Fruit fly (Drosophila melanogaster) whole organism, embryonic: ENCODE data around the gene CG7065.

Experiments
- ATbp ChIP-seq: fragments of 200-800 bp; sonication (Bioruptor generic); optimal IDR thresholded peaks from 2 replicates; lab custom pipeline; 2017; ENCODE audit warnings: missing biosample characterization, mild to moderate bottlenecking, missing genetic modification characterization, missing genetic modification reagents
- Aef1 ChIP-seq: fragments of 200-800 bp; sonication (Bioruptor generic); IDR thresholded peaks from 3 replicates; pipeline ENCODE4 v1.3.6; 2022; ENCODE audit warnings: missing biosample characterization, missing genetic modification characterization
- Atf6 ChIP-seq: fragments of 200-800 bp; sonication (Bioruptor generic); IDR thresholded peaks from 2 replicates; pipeline ENCODE4 v1.3.6; 2022; ENCODE audit warnings: missing biosample characterization, missing genetic modification characterization
- CG11398 ChIP-seq: fragments of 200-800 bp; sonication (Bioruptor generic); optimal IDR thresholded peaks from 2 replicates; lab custom pipeline; 2016; ENCODE audit warnings: missing biosample characterization, missing genetic modification characterization
- CG12104 ChIP-seq: fragments of 200-800 bp; sonication (Bioruptor generic); optimal IDR thresholded peaks from 3 replicates; lab custom pipeline; 2016; ENCODE audit warnings: missing biosample characterization, missing genetic modification characterization
- CG12219 ChIP-seq: fragments of 200-800 bp; sonication (Bioruptor generic); optimal IDR thresholded peaks from 3 replicates; lab custom pipeline; 2018; ENCODE audit warnings: missing biosample characterization, mild to moderate bottlenecking, missing genetic modification characterization
- CG14860 ChIP-seq: fragments of 200-800 bp; sonication (Bioruptor generic); IDR thresholded peaks from 3 replicates; pipeline ENCODE4 v1.3.6; 2022; ENCODE audit warnings: missing biosample characterization, missing genetic modification characterization; ENCODE audit not compliant: partially characterized antibody
- CG15011 ChIP-seq: fragments of 200-800 bp; sonication (Bioruptor generic); optimal IDR thresholded peaks from 3 replicates; lab custom pipeline; 2018; ENCODE audit warnings: missing biosample characterization, mild to moderate bottlenecking, missing genetic modification characterization
- CG1647 ChIP-seq: fragments of 200-800 bp; sonication (Bioruptor generic); optimal IDR thresholded peaks from 3 replicates; lab custom pipeline; 2016; ENCODE audit warnings: missing biosample characterization, missing genetic modification characterization
- CG17328 ChIP-seq: fragments of 200-800 bp; sonication (Bioruptor generic); IDR thresholded peaks from 2 replicates; pipeline ENCODE4 v1.3.6; 2022; ENCODE audit warnings: missing biosample characterization, missing genetic modification characterization
- CG17612 ChIP-seq: fragments of 200-800 bp; sonication (Bioruptor generic); IDR thresholded peaks from 2 replicates; pipeline ENCODE4 v1.3.6; 2022; ENCODE audit warnings: missing biosample characterization, missing genetic modification characterization
- CG18476 ChIP-seq: fragments of 200-800 bp; sonication (Bioruptor generic); optimal IDR thresholded peaks from 2 replicates; lab custom pipeline; 2016; ENCODE audit warnings: missing biosample characterization, mild to moderate bottlenecking, missing genetic modification characterization
- CG18599 ChIP-seq: fragments of 200-800 bp; sonication (Bioruptor generic); optimal IDR thresholded peaks from 3 replicates; lab custom pipeline; 2017; ENCODE audit warnings: missing biosample characterization, missing genetic modification characterization, mild to moderate bottlenecking, moderate library complexity, missing genetic modification reagents
- CG2129 ChIP-seq: fragments of 200-800 bp; sonication (Bioruptor generic); IDR thresholded peaks from 2 replicates; pipeline ENCODE4 v1.3.6; 2022; ENCODE audit warnings: missing biosample characterization, missing genetic modification characterization; ENCODE audit not compliant: partially characterized antibody
- CG30403 ChIP-seq: fragments of 200-800 bp; sonication (Bioruptor generic); optimal IDR thresholded peaks from 3 replicates; lab custom pipeline; 2016; ENCODE audit warnings: missing biosample characterization, missing genetic modification characterization
- CG32532 ChIP-seq: fragments of 200-800 bp; sonication (Bioruptor generic); IDR thresholded peaks from 2 replicates; pipeline ENCODE4 v1.3.6; 2022; ENCODE audit warnings: missing biosample characterization, missing genetic modification characterization
- CG34224 ChIP-seq: fragments of 200-800 bp; sonication (Bioruptor generic); IDR thresholded peaks from 3 replicates; pipeline ENCODE4 v1.3.6; 2022; ENCODE audit warnings: missing biosample characterization, missing genetic modification characterization; ENCODE audit not compliant: partially characterized antibody
- CG4328 ChIP-seq: fragments of 200-800 bp; sonication (Bioruptor generic); optimal IDR thresholded peaks from 3 replicates; lab custom pipeline; 2017; ENCODE audit warnings: missing biosample characterization, missing genetic modification reagents, missing genetic modification characterization
- CG7271 ChIP-seq: fragments of 200-800 bp; sonication (Bioruptor generic); optimal IDR thresholded peaks from 2 replicates; lab custom pipeline; 2018; ENCODE audit warnings: missing biosample characterization, mild to moderate bottlenecking, missing genetic modification characterization, moderate library complexity
- CG7987 ChIP-seq: fragments of 200-800 bp; sonication (Bioruptor generic); optimal IDR thresholded peaks from 2 replicates; lab custom pipeline; 2018; ENCODE audit warnings: missing biosample characterization, mild to moderate bottlenecking, missing genetic modification characterization, moderate library complexity
- CG8290 ChIP-seq, 3 experiments: fragments of 200-800 bp; sonication (Bioruptor generic); optimal IDR thresholded peaks; 2 replicates each; lab custom pipeline; 2016 to 2019; ENCODE audit warnings: missing biosample characterization in 3 of 3, missing genetic modification characterization in 3 of 3, mild to moderate bottlenecking in 2 of 3, moderate library complexity in 1 of 3
- CoRest ChIP-seq: fragments of 200-800 bp; sonication (Bioruptor generic); optimal IDR thresholded peaks from 3 replicates; lab custom pipeline; 2018; ENCODE audit warnings: missing biosample characterization, mild to moderate bottlenecking, missing genetic modification characterization, moderate library complexity
- Dad ChIP-seq: fragments of 200-800 bp; sonication (Bioruptor generic); optimal IDR thresholded peaks from 3 replicates; lab custom pipeline; 2016; ENCODE audit warnings: missing biosample characterization, missing genetic modification characterization
- Dek ChIP-seq: fragments of 200-800 bp; sonication (Bioruptor generic); optimal IDR thresholded peaks from 3 replicates; lab custom pipeline; 2019; ENCODE audit warnings: missing biosample characterization, mild to moderate bottlenecking, missing genetic modification characterization, moderate library complexity
- Dll ChIP-seq: fragments of 200-800 bp; sonication (Bioruptor generic); IDR thresholded peaks from 4 replicates; pipeline ENCODE4 v1.3.6; 2022; ENCODE audit warnings: missing biosample characterization, missing genetic modification characterization; ENCODE audit not compliant: partially characterized antibody
- E2f1 ChIP-seq: fragments of 200-800 bp; sonication (Bioruptor generic); IDR thresholded peaks from 2 replicates; pipeline ENCODE4 v1.3.6; 2022; ENCODE audit warnings: missing biosample characterization, missing genetic modification characterization
- Eip74EF ChIP-seq, 2 experiments: fragments of 200-800 bp in 1 of 2; fragments of >200 bp in 1 of 2; sonication (Bioruptor generic) in 1 of 2; optimal IDR thresholded peaks; 2 replicates each; lab custom pipeline; 2017 to 2019; ENCODE audit warnings: missing biosample characterization in 2 of 2, missing genetic modification characterization in 2 of 2, mild to moderate bottlenecking in 1 of 2, moderate library complexity in 1 of 2
- HHEX ChIP-seq: fragments of 200-800 bp; sonication (Bioruptor generic); optimal IDR thresholded peaks from 3 replicates; lab custom pipeline; 2017; ENCODE audit warnings: missing biosample characterization, mild to moderate bottlenecking, missing genetic modification characterization, missing genetic modification reagents
- HLH3B ChIP-seq: fragments of 200-800 bp; sonication (Bioruptor generic); IDR thresholded peaks from 2 replicates; pipeline ENCODE4 v1.3.6; 2022; ENCODE audit warnings: missing biosample characterization, missing genetic modification characterization
- Hmr ChIP-seq: fragments of 200-800 bp; sonication (Bioruptor generic); optimal IDR thresholded peaks from 3 replicates; lab custom pipeline; 2017; ENCODE audit warnings: mild to moderate bottlenecking, missing biosample characterization, missing genetic modification reagents, missing genetic modification characterization
- Mad ChIP-seq: fragments of 200-800 bp; sonication (Bioruptor generic); optimal IDR thresholded peaks from 2 replicates; lab custom pipeline; 2016; ENCODE audit warnings: missing biosample characterization, missing genetic modification characterization
- NC2α ChIP-seq: fragments of 200-800 bp; sonication (Bioruptor generic); optimal IDR thresholded peaks from 2 replicates; lab custom pipeline; 2016; ENCODE audit warnings: missing biosample characterization, missing genetic modification characterization
- NfI ChIP-seq: fragments of 200-800 bp; sonication (Bioruptor generic); optimal IDR thresholded peaks from 3 replicates; lab custom pipeline; 2018; ENCODE audit warnings: missing biosample characterization, mild to moderate bottlenecking, missing genetic modification characterization, moderate library complexity
- Stat92E ChIP-seq, 3 experiments: fragments of >200 bp in 2 of 3; fragments of 200-800 bp in 1 of 3; sonication (Bioruptor generic) in 1 of 3; optimal IDR thresholded peaks; 2 replicates each; lab custom pipeline; 2017 to 2019; ENCODE audit warnings: missing biosample characterization in 3 of 3, missing genetic modification characterization in 3 of 3, mild to moderate bottlenecking in 1 of 3, moderate library complexity in 1 of 3
- amos ChIP-seq: fragments of 200-800 bp; sonication (Bioruptor generic); IDR thresholded peaks from 2 replicates; pipeline ENCODE4 v1.3.6; 2022; ENCODE audit warnings: missing biosample characterization, missing genetic modification characterization; ENCODE audit not compliant: partially characterized antibody
- ems ChIP-seq: fragments of 200-800 bp; sonication (Bioruptor generic); optimal IDR thresholded peaks from 3 replicates; lab custom pipeline; 2016; ENCODE audit warnings: missing biosample characterization, missing genetic modification characterization
- ftz-f1 ChIP-seq: fragments of 200-800 bp; sonication (Bioruptor generic); optimal IDR thresholded peaks from 2 replicates; lab custom pipeline; 2016; ENCODE audit warnings: missing biosample characterization, missing genetic modification characterization
- gcm2 ChIP-seq: fragments of 200-800 bp; sonication (Bioruptor generic); optimal IDR thresholded peaks from 2 replicates; lab custom pipeline; 2016; ENCODE audit warnings: missing biosample characterization, missing genetic modification characterization
- ind ChIP-seq: fragments of 200-800 bp; sonication (Bioruptor generic); optimal IDR thresholded peaks from 3 replicates; lab custom pipeline; 2016; ENCODE audit warnings: missing biosample characterization, missing genetic modification characterization
- insv ChIP-seq, 2 experiments: fragments of 200-800 bp; sonication (Bioruptor generic); optimal IDR thresholded peaks; 3 replicates each; lab custom pipeline; 2016 to 2018; ENCODE audit warnings: missing biosample characterization in 2 of 2, missing genetic modification characterization in 2 of 2
- jing ChIP-seq: fragments of 200-800 bp; sonication (Bioruptor generic); optimal IDR thresholded peaks from 2 replicates; lab custom pipeline; 2018; ENCODE audit warnings: missing biosample characterization, mild to moderate bottlenecking, missing genetic modification characterization
- lbe ChIP-seq: fragments of 200-800 bp; sonication (Bioruptor generic); optimal IDR thresholded peaks from 2 replicates; lab custom pipeline; 2016; ENCODE audit warnings: missing biosample characterization, mild to moderate bottlenecking, missing genetic modification characterization
- lilli ChIP-seq: fragments of 200-800 bp; sonication (Bioruptor generic); optimal IDR thresholded peaks from 3 replicates; lab custom pipeline; 2016; ENCODE audit warnings: missing biosample characterization, missing genetic modification characterization
- mam ChIP-seq: fragments of 200-800 bp; sonication (Bioruptor generic); optimal IDR thresholded peaks from 3 replicates; lab custom pipeline; 2016; ENCODE audit warnings: missing biosample characterization, missing genetic modification characterization
- pho ChIP-seq: fragments of 200-800 bp; sonication (Bioruptor generic); optimal IDR thresholded peaks from 2 replicates; lab custom pipeline; 2016; ENCODE audit warnings: missing biosample characterization, missing genetic modification characterization
- scrt ChIP-seq: fragments of 200-800 bp; sonication (Bioruptor generic); optimal IDR thresholded peaks from 2 replicates; lab custom pipeline; 2018; ENCODE audit warnings: missing biosample characterization, mild to moderate bottlenecking, missing genetic modification characterization, moderate library complexity
- sqz ChIP-seq: fragments of 200-800 bp; sonication (Bioruptor generic); optimal IDR thresholded peaks from 3 replicates; lab custom pipeline; 2018; ENCODE audit warnings: missing biosample characterization, mild to moderate bottlenecking, missing genetic modification characterization
- ssp ChIP-seq: fragments of 200-800 bp; sonication (Bioruptor generic); IDR thresholded peaks from 2 replicates; pipeline ENCODE4 v1.3.6; 2022; ENCODE audit warnings: missing biosample characterization, missing genetic modification characterization
- ttk ChIP-seq: fragments of 200-800 bp; sonication (Bioruptor generic); IDR thresholded peaks from 2 replicates; pipeline ENCODE4 v2.1.2; 2022; ENCODE audit warnings: missing biosample characterization, missing genetic modification characterization

CG7065 gene

dm6 chrX:9155134-9155533, 12.8 kb downstream of the CG7065 start (continued):
- TF ChIP-seq jing (GFP tag; lab: Kevin White, UChicago) (no peak), CG32532 (GFP tag; lab: Robert Waterston, UW) (peak; percentile 63), Dek (peak; percentile 25), lilli (GFP tag; lab: Kevin White, UChicago) (peak; percentile 53), ftz-f1 (GFP tag; lab: Kevin White, UChicago) (no peak), ind (peak; percentile 61), CG18476 (peak; percentile 56), CG14860 (GFP tag; lab: Robert Waterston, UW) (no peak), CG12104 (peak; percentile 59), E2f1 (GFP tag; lab: Robert Waterston, UW) (peak; percentile 28; the same call in 1 of the 2 replicates), CG15011 (GFP tag; lab: Kevin White, UChicago) (peak; percentile 58), Dll (GFP tag; lab: Robert Waterston, UW) (no peak), ttk (GFP tag; lab: Robert Waterston, UW) (no peak; the same call in 1 of the 2 replicates), CG17612 (GFP tag; lab: Robert Waterston, UW) (no peak), CG17328 (GFP tag; lab: Robert Waterston, UW) (0 out of 2 replicates have a peak, but pooled peaks have one; percentile 16), mam (GFP tag; lab: Kevin White, UChicago) (peak; percentile 40), sqz (GFP tag; lab: Kevin White, UChicago) (no peak), Dad (GFP tag; lab: Kevin White, UChicago) (peak; percentile 27), ems (GFP tag; lab: Kevin White, UChicago) (peak; percentile 9), CoRest (tag; lab: Kevin White, UChicago) (peak; percentile 58), CG8290 (GFP tag; optimal IDR thresholded peaks at IDR 0.05; lab: Kevin White, UChicago) (no peak), CG8290 (tag; optimal IDR thresholded peaks at IDR 0.05; lab: Kevin White, UChicago) (no peak), Mad (GFP tag; lab: Kevin White, UChicago) (no peak), pho (peak; percentile 25), Eip74EF (GFP tag; optimal IDR thresholded peaks at IDR 0.05; lab: Kevin White, UChicago) (peak in 1 of 2 experiments; percentile 17), Hmr (peak; percentile 56), gcm2 (GFP tag; lab: Kevin White, UChicago) (no peak), ssp (GFP tag; lab: Robert Waterston, UW) (0 out of 2 replicates have a peak, but pooled peaks have one; percentile 16), insv (GFP tag; optimal IDR thresholded peaks at IDR 0.05; lab: Kevin White, UChicago) (peak in 1 of 2 experiments; percentile 2), lbe (GFP tag; lab: Kevin White, UChicago) (no peak), amos (GFP tag; lab: Robert Waterston, UW) (no peak), scrt (GFP tag; lab: Kevin White, UChicago) (peak; percentile 39), CG7987 (GFP tag; lab: Kevin White, UChicago) (peak; percentile 14), NC2α (no peak), ATbp (GFP tag; lab: Kevin White, UChicago) (peak; percentile 45), HLH3B (GFP tag; lab: Robert Waterston, UW) (peak; percentile 54), CG34224 (GFP tag; lab: Robert Waterston, UW) (no peak), CG30403 (GFP tag; lab: Kevin White, UChicago) (peak; percentile 67), CG4328 (GFP tag; lab: Kevin White, UChicago) (peak; percentile 63), Atf6 (GFP tag; lab: Robert Waterston, UW) (peak; percentile 39; the same call in 1 of the 2 replicates), CG12219 (GFP tag; lab: Kevin White, UChicago) (peak; percentile 41), CG7271 (tag; lab: Kevin White, UChicago) (no peak), CG2129 (GFP tag; lab: Robert Waterston, UW) (no peak), HHEX (GFP tag; lab: Kevin White, UChicago) (peak; percentile 57), Stat92E (GFP tag; optimal IDR thresholded peaks at IDR 0.05; lab: Kevin White, UChicago) (no peak), CG1647 (GFP tag; lab: Kevin White, UChicago) (peak; percentile 41), CG11398 (no peak), NfI (GFP tag; lab: Kevin White, UChicago) (peak; percentile 30), Aef1 (GFP tag; lab: Robert Waterston, UW) (peak; percentile 40; the same call in 1 of the 3 replicates), CG18599 (GFP tag; lab: Kevin White, UChicago) (peak; percentile 77)
